Worm (Caenorhabditis elegans): ENCODE measurements around the gene str-163.

The str-163 gene

DNA sequence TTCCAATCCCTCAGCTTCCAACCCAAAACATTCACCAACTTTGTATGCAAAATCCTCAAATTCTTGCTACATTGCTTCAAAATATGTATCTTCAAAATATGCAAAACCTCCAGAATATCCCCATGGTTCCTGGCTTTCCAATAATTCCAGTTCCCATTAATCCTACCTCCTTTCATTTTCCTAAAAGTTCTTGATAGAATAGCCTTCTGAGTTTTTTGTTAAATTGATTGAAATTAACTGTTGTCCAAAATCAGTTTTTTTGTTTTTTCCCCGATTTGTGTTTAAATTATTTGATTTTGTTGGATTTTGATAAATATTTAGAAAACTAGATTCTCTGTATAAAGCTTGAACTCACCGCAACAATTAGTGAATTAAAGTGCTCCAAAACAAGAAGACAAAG lies 51.2 kb downstream of the str-163 start:
- TF ChIP-seq grh-1 (GFP tag; IDR thresholded peaks at IDR 0.05), result no peak
- no peak for TF ChIP-seq snu-23 (GFP tag; optimal IDR thresholded peaks at IDR 0.05)
- no peak for TF ChIP-seq skn-1 (tag; optimal IDR thresholded peaks at IDR 0.05)
- TF ChIP-seq sup-37 (GFP tag; optimal IDR thresholded peaks at IDR 0.05), result no peak
- TF ChIP-seq hlh-4 (tag; optimal IDR thresholded peaks at IDR 0.05), result no peak
- no peak for TF ChIP-seq ztf-4 (tag; optimal IDR thresholded peaks at IDR 0.05)
- no peak for TF ChIP-seq C16A3.4 (tag; optimal IDR thresholded peaks at IDR 0.05)
- TF ChIP-seq lin-35 (GFP tag; optimal IDR thresholded peaks at IDR 0.05), result no peak
- no peak for TF ChIP-seq ets-5 (GFP tag; IDR thresholded peaks at IDR 0.05)
